Worm (Caenorhabditis elegans) whole organism, young adult: ENCODE results near the gene efk-1.
A peak's percentile ranks its signal among the peaks of the same experiment; 100 is the strongest.

Experiments used
- B0035.1 ChIP-seq: sonication (generic microtip); optimal IDR thresholded peaks from 2 replicates; lab custom pipeline; 2016; ENCODE audit warnings: missing genetic modification characterization, mild to moderate bottlenecking, missing compliant biosample characterization, missing genotype, missing genetic modification reagents
- C17E4.6 ChIP-seq: fragments of 200-800 bp; sonication (Bioruptor generic); IDR thresholded peaks from 2 replicates; pipeline ENCODE4 v1.3.6; 2022; ENCODE audit warnings: missing genetic modification reagents, missing genetic modification characterization, missing compliant biosample characterization
- F23B12.7 ChIP-seq: sonication (generic microtip); optimal IDR thresholded peaks from 2 replicates; lab custom pipeline; 2017; ENCODE audit warnings: missing genetic modification characterization, mild to moderate bottlenecking, missing compliant biosample characterization, antibody characterized with exemption, moderate library complexity; ENCODE audit not compliant: insufficient read depth
- F37B4.10 ChIP-seq: fragments of 200-800 bp; sonication (Bioruptor generic); IDR thresholded peaks from 2 replicates; pipeline ENCODE4 v1.3.6; 2022; ENCODE audit warnings: missing genetic modification characterization, missing compliant biosample characterization
- K12H6.12 ChIP-seq: fragments of 200-800 bp; sonication (Bioruptor generic); optimal IDR thresholded peaks from 2 replicates; lab custom pipeline; 2018; ENCODE audit warnings: mild to moderate bottlenecking, missing genetic modification characterization, missing compliant biosample characterization
- ama-1 ChIP-seq, 3 experiments: fragments of 150-350 bp in 1 of 3; sonication (generic microtip) in 2 of 3; optimal IDR thresholded peaks; 2 replicates each; lab custom pipeline; 2014 to 2018; ENCODE audit warnings: missing biosample characterization in 2 of 3, missing genetic modification characterization in 2 of 3, missing genetic modification reagents in 2 of 3
- aptf-2 ChIP-seq: fragments of 200-800 bp; sonication (Bioruptor generic); conservative IDR thresholded peaks from 2 replicates; pipeline ENCODE4 v1.3.6; 2022; ENCODE audit warnings: missing genetic modification reagents, missing genetic modification characterization, missing compliant biosample characterization
- bed-2 ChIP-seq: fragments of 200-800 bp; sonication (Bioruptor generic); IDR thresholded peaks from 2 replicates; pipeline ENCODE4 v1.3.6; 2022; ENCODE audit warnings: missing genetic modification reagents, missing genetic modification characterization, missing compliant biosample characterization
- cebp-2 ChIP-seq: fragments of 200-800 bp; sonication (Bioruptor generic); IDR thresholded peaks from 2 replicates; pipeline ENCODE4 v1.3.6; 2022; ENCODE audit warnings: missing genetic modification characterization, missing compliant biosample characterization
- ceh-40 ChIP-seq: fragments of 200-800 bp; sonication (Bioruptor generic); IDR thresholded peaks from 2 replicates; pipeline ENCODE4 v1.3.6; 2022; ENCODE audit warnings: missing genetic modification characterization, missing compliant biosample characterization
- dpff-1 ChIP-seq: sonication (generic microtip); optimal IDR thresholded peaks from 2 replicates; lab custom pipeline; 2017; ENCODE audit warnings: mild to moderate bottlenecking, missing genetic modification characterization, missing compliant biosample characterization
- dpl-1 ChIP-seq: fragments of 150-350 bp; optimal IDR thresholded peaks from 2 replicates; lab custom pipeline; 2014; ENCODE audit warnings: missing biosample characterization, missing genetic modification reagents, missing genetic modification characterization
- egrh-3 ChIP-seq: fragments of 200-800 bp; sonication (Bioruptor generic); IDR thresholded peaks from 2 replicates; pipeline ENCODE4 v1.3.6; 2022; ENCODE audit warnings: missing genetic modification reagents, missing genetic modification characterization, missing compliant biosample characterization
- ets-4 ChIP-seq: fragments of 200-800 bp; sonication (Bioruptor generic); optimal IDR thresholded peaks from 2 replicates; lab custom pipeline; 2018; ENCODE audit warnings: mild to moderate bottlenecking, missing genetic modification characterization, missing compliant biosample characterization
- him-1 ChIP-seq: sonication (generic microtip); optimal IDR thresholded peaks from 2 replicates; lab custom pipeline; 2016; ENCODE audit warnings: missing genotype, missing genetic modification reagents, missing genetic modification characterization, missing compliant biosample characterization
- lag-1 ChIP-seq: fragments of 200-800 bp; sonication (Bioruptor generic); IDR thresholded peaks from 2 replicates; pipeline ENCODE4 v1.3.6; 2022; ENCODE audit warnings: missing genetic modification reagents, missing genetic modification characterization, missing compliant biosample characterization
- let-526 ChIP-seq: fragments of 200-800 bp; sonication (Bioruptor generic); IDR thresholded peaks from 2 replicates; pipeline ENCODE4 v1.3.6; 2022; ENCODE audit warnings: missing genetic modification reagents, missing genetic modification characterization, missing compliant biosample characterization
- let-607 ChIP-seq, 2 experiments: fragments of 200-800 bp in 1 of 2; sonication (Bioruptor generic) in 1 of 2; sonication (generic microtip) in 1 of 2; optimal IDR thresholded peaks; 2 replicates each; lab custom pipeline; 2016 to 2018; ENCODE audit warnings: mild to moderate bottlenecking in 2 of 2, missing compliant biosample characterization in 2 of 2, missing genetic modification characterization in 2 of 2, moderate library complexity in 2 of 2, missing genotype in 1 of 2
- lin-40 ChIP-seq: sonication (generic microtip); optimal IDR thresholded peaks from 2 replicates; lab custom pipeline; 2016; ENCODE audit warnings: missing genetic modification characterization, mild to moderate bottlenecking, missing compliant biosample characterization, missing genotype, missing genetic modification reagents
- madf-10 ChIP-seq: sonication (generic microtip); optimal IDR thresholded peaks from 2 replicates; lab custom pipeline; 2016; ENCODE audit warnings: mild to moderate bottlenecking, missing genetic modification characterization, missing compliant biosample characterization
- madf-3 ChIP-seq: fragments of 200-800 bp; sonication (Bioruptor generic); IDR thresholded peaks from 2 replicates; pipeline ENCODE4 v1.3.6; 2022; ENCODE audit warnings: missing genetic modification reagents, missing genetic modification characterization, missing compliant biosample characterization
- madf-6 ChIP-seq: fragments of 200-800 bp; sonication (Bioruptor generic); IDR thresholded peaks from 2 replicates; pipeline ENCODE4 v1.3.6; 2022; ENCODE audit warnings: missing genetic modification reagents, missing genetic modification characterization, missing compliant biosample characterization
- mcd-1 ChIP-seq: fragments of 200-800 bp; sonication (Bioruptor generic); IDR thresholded peaks from 2 replicates; pipeline ENCODE4 v1.3.6; 2022; ENCODE audit warnings: missing genetic modification reagents, missing genetic modification characterization, missing compliant biosample characterization
- mxl-1 ChIP-seq: sonication (generic microtip); optimal IDR thresholded peaks from 2 replicates; lab custom pipeline; 2016; ENCODE audit warnings: missing genetic modification characterization, missing compliant biosample characterization
- nfya-1 ChIP-seq: sonication (generic microtip); optimal IDR thresholded peaks from 2 replicates; lab custom pipeline; 2017; ENCODE audit warnings: antibody characterized with exemption, missing compliant biosample characterization, missing genetic modification characterization, borderline replicate concordance; ENCODE audit not compliant: insufficient read depth
- nfyb-1 ChIP-seq: fragments of 200-800 bp; sonication (Bioruptor generic); IDR thresholded peaks from 2 replicates; pipeline ENCODE4 v1.3.6; 2022; ENCODE audit warnings: missing genetic modification reagents, missing genetic modification characterization, missing compliant biosample characterization
- nhr-80 ChIP-seq: sonication (generic microtip); optimal IDR thresholded peaks from 2 replicates; lab custom pipeline; 2016; ENCODE audit warnings: missing genetic modification characterization, missing compliant biosample characterization
- nhr-90 ChIP-seq: sonication (generic microtip); optimal IDR thresholded peaks from 2 replicates; lab custom pipeline; 2016; ENCODE audit warnings: missing genotype, mild to moderate bottlenecking, missing genetic modification characterization, missing compliant biosample characterization
- sea-2 ChIP-seq: fragments of 200-800 bp; sonication (Bioruptor generic); IDR thresholded peaks from 2 replicates; pipeline ENCODE4 v1.3.6; 2022; ENCODE audit warnings: missing genetic modification characterization, missing compliant biosample characterization
- zfh-2 ChIP-seq: fragments of 200-800 bp; sonication (Bioruptor generic); conservative IDR thresholded peaks from 2 replicates; pipeline ENCODE4 v1.3.6; 2022; ENCODE audit warnings: missing genetic modification reagents, missing genetic modification characterization, missing compliant biosample characterization
- ztf-26 ChIP-seq: sonication (generic microtip); optimal IDR thresholded peaks from 2 replicates; lab custom pipeline; 2017; ENCODE audit warnings: missing genetic modification characterization, missing compliant biosample characterization
- ztf-28 ChIP-seq: fragments of 200-800 bp; sonication (Bioruptor generic); IDR thresholded peaks from 2 replicates; pipeline ENCODE4 v1.3.6; 2022; ENCODE audit warnings: missing genetic modification reagents, missing genetic modification characterization, missing compliant biosample characterization

The efk-1 gene

DNA sequence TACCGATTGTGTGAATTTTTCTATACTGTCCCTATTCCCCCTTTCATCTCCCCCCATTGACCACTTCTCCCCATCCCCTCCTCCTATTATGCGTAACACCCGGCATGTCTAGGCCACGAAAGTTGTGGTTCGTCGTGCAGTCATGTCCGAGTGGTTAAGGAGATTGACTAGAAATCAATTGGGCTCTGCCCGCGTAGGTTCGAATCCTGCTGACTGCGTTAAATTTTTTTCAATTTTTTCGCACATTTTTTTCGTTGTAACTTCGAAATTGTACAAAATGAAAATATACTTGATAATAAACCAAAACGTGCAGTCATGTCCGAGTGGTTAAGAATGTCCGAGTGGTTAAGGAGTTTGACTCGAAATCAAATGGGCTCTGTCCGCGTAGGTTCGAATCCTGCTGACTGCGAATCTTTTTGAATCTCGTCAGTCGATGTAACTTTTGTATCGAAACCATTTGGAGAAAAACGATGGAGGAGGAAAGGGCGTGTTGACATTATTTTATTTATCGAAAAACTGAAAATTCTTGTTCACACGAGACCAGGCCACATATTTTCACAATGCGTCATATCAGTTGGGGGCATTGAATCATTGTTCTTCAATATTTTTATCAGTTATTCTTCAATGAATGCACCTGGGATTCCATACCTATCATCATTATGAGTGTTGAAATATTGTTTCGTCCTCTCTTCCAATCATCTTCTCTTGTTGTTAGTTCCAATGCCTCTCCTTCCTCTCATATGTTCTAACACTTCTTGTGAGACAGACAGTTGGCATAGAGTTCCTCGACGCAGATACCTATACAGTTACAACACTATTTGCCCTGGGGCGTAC is 9.5 kb downstream of the efk-1 start, which contains the start of gene nfm-1 (continued):
- TF ChIP-seq nhr-90 (tag; lab: Kevin White, UChicago) (peak; percentile 78), K12H6.12 (peak; percentile 61), dpff-1 (tag; lab: Kevin White, UChicago) (peak; percentile 42), F37B4.10 (GFP tag; lab: Robert Waterston, UW) (no peak), nhr-80 (tag; lab: Kevin White, UChicago) (peak; percentile 99), bed-2 (GFP tag; lab: Robert Waterston, UW) (no peak), him-1 (tag; lab: Kevin White, UChicago) (peak; percentile 95), madf-6 (GFP tag; lab: Robert Waterston, UW) (peak; percentile 68), mxl-1 (tag; lab: Kevin White, UChicago) (peak; percentile 85), aptf-2 (no peak)

DNA sequence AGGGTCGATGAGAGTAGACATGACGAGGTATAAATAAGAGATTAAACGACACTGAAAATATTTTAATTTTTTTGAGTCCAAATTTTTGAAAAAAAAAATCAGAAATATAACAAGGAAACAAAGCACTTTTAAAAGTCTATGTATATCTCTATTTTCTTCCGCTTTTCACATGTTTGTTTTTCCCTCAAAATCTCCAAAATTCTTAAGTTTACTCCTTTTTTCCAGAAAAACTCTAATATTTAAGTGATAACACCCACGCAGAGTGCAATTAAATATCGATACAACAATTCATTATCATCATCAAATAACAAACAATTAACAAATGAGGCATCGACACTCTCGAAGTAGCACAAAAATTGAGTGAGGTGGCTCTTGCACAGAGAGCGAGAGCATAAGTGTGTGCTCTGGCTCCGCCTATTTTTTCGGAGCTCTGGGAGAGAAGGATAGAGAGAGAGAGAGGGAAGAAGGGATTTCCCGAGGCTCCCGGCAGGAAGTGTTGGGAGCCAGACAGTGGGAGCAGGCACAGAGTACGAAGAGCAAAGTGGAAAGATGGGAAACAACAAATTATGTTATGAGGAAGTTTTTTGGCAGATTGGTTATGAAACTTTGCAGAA is 10.5 kb downstream of the efk-1 start, which contains the start of gene anmt-2:
anmt-2 (minus strand) TSS at position 51 of the 614 bp plus-strand sequence.
- TF ChIP-seq zfh-2 (GFP tag; lab: Robert Waterston, UW) (peak; percentile 80), lin-40 (tag; lab: Kevin White, UChicago) (no peak)

DNA sequence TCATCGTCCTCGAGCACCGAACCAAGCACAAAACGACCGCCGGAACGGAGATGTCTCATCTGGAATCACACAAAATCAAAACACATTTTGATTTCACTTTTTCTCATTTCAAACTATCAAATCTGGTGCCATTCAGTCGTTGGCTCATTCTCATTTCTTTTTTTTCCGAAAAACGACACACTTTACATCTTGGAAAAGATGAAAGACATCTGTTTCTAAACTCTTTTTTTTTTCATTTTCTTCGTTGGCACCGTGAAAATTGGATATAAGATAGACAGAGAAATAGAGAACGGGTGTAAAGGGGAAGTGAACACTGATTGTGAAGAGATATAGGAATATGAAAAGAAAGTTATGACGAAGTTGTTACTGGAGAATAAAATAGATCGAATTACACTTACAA is 12.6 kb downstream of the efk-1 start:
- TF ChIP-seq nfyb-1 (GFP tag; lab: Robert Waterston, UW) (no peak), dpff-1 (tag; lab: Kevin White, UChicago) (no peak), madf-10 (tag; lab: Kevin White, UChicago) (no peak)

DNA sequence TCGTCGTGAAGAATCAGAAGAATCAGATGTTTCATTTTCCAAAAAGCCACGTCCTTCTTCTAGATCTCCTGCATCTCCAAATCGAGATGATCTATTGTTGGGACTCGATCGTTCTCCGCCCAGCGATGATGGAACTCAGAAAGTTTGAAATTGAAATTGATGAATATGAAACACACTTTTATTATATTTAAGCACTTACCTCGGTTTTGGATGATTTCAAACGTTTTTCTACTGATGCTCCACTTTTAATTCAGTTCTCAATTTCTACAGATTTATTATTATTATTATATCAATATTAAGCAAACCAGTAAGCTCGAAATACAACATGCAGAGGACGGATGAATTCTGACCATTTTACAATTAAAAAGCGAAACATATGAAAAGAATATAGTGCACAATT is 13.8 kb downstream of the efk-1 start:
- no peak for TF ChIP-seq F23B12.7
- TF ChIP-seq ceh-40 (GFP tag; lab: Robert Waterston, UW) = no peak
- no peak for TF ChIP-seq B0035.1 (tag; lab: Kevin White, UChicago)
- TF ChIP-seq cebp-2 = no peak
- no peak for TF ChIP-seq madf-3 (GFP tag; lab: Robert Waterston, UW)
- no peak for TF ChIP-seq ets-4 (GFP tag; lab: Kevin White, UChicago)
- no peak for TF ChIP-seq let-607 (tag; optimal IDR thresholded peaks at IDR 0.05; lab: Kevin White, UChicago)
- TF ChIP-seq dpl-1 (GFP tag; lab: Kevin White, UChicago) = no peak
- TF ChIP-seq ztf-26 (tag; lab: Kevin White, UChicago) = no peak
- TF ChIP-seq ztf-28 = no peak
- no peak for TF ChIP-seq nfya-1 (tag; lab: Kevin White, UChicago)
- no peak for TF ChIP-seq lag-1 (GFP tag; lab: Robert Waterston, UW)
- no peak for TF ChIP-seq let-526
- TF ChIP-seq sea-2 = no peak
- no peak for TF ChIP-seq ama-1 (optimal IDR thresholded peaks at IDR 0.05; lab: Kevin White, UChicago)
- no peak for TF ChIP-seq ama-1 (GFP tag; optimal IDR thresholded peaks at IDR 0.05; lab: Kevin White, UChicago)
- TF ChIP-seq aptf-2 = no peak
- TF ChIP-seq F37B4.10 (GFP tag; lab: Robert Waterston, UW) = no peak

DNA sequence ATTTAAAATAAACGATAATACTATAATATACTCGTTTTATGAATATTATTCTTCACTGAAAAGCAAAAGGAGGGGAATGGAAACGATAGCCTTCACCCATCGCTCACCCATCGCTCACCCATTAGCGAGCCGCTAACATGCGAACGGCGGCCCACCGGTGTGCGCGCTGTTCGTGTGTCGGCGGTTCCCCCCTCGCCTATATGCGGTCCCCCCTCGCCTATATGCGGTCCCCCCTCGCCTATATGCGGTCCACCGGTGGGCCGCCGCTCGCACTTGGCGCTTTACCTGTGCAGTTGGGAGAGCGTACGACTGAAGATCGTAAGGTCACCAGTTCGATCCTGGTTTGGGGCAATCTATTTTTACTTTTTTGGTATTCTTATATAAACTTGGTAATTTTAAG is 15.2 kb downstream of the efk-1 start:
- peak; percentile 25; the same call in 1 of the 2 replicates for TF ChIP-seq mcd-1
- TF ChIP-seq egrh-3 = peak; percentile 83
- peak; percentile 31; the same call in 1 of the 2 replicates for TF ChIP-seq C17E4.6 (GFP tag; lab: Robert Waterston, UW)
